Worm (Caenorhabditis elegans) whole organism, late embryonic: ENCODE data around the gene kvs-4.
A peak's percentile ranks its signal among the peaks of the same experiment; 100 is the strongest.
"Not testable (repeated sequence)": the region's sequence is repeated elsewhere in the genome, so short reads cannot be mapped to it uniquely, and the experiment has no call there.

Experiments used
- C08G9.2 ChIP-seq: sonication (generic microtip); optimal IDR thresholded peaks from 2 replicates; lab custom pipeline; 2016; ENCODE audit warnings: mild to moderate bottlenecking, missing genetic modification characterization, moderate library complexity, missing compliant biosample characterization
- C38D4.7 ChIP-seq: fragments of 200-800 bp; sonication (Bioruptor generic); optimal IDR thresholded peaks from 2 replicates; lab custom pipeline; 2018; ENCODE audit warnings: mild to moderate bottlenecking, missing genetic modification characterization, moderate library complexity, missing compliant biosample characterization
- Y22D7AL.16 ChIP-seq: sonication (generic microtip); optimal IDR thresholded peaks from 2 replicates; lab custom pipeline; 2016; ENCODE audit warnings: missing genetic modification characterization, missing compliant biosample characterization
- ahr-1 ChIP-seq: sonication (generic microtip); optimal IDR thresholded peaks from 2 replicates; lab custom pipeline; 2016; ENCODE audit warnings: missing genetic modification characterization, missing compliant biosample characterization
- ceh-14 ChIP-seq: sonication (generic microtip); optimal IDR thresholded peaks from 2 replicates; lab custom pipeline; 2016; ENCODE audit warnings: missing genotype, missing genetic modification characterization, missing compliant biosample characterization
- ceh-18 ChIP-seq: sonication (generic microtip); optimal IDR thresholded peaks from 2 replicates; lab custom pipeline; 2016; ENCODE audit warnings: missing genetic modification characterization, missing compliant biosample characterization
- ceh-2 ChIP-seq: sonication (generic microtip); optimal IDR thresholded peaks from 2 replicates; lab custom pipeline; 2016; ENCODE audit warnings: missing genotype, missing genetic modification characterization, missing compliant biosample characterization
- ceh-9 ChIP-seq: sonication (generic microtip); optimal IDR thresholded peaks from 2 replicates; lab custom pipeline; 2016; ENCODE audit warnings: mild to moderate bottlenecking, missing genetic modification characterization, inconsistent platforms, missing compliant biosample characterization
- che-1 ChIP-seq: sonication (generic microtip); optimal IDR thresholded peaks from 2 replicates; lab custom pipeline; 2016; ENCODE audit warnings: mild to moderate bottlenecking, missing genetic modification characterization, missing compliant biosample characterization
- dmd-4 ChIP-seq: sonication (generic microtip); optimal IDR thresholded peaks from 2 replicates; lab custom pipeline; 2016; ENCODE audit warnings: borderline replicate concordance, missing genetic modification characterization, missing compliant biosample characterization
- elt-2 ChIP-seq: sonication (generic microtip); optimal IDR thresholded peaks from 2 replicates; lab custom pipeline; 2016; ENCODE audit warnings: missing genetic modification reagents, missing genetic modification characterization, missing compliant biosample characterization
- gmeb-2 ChIP-seq: sonication (generic microtip); optimal IDR thresholded peaks from 2 replicates; lab custom pipeline; 2016; ENCODE audit warnings: missing genetic modification characterization, inconsistent platforms, missing compliant biosample characterization
- hlh-15 ChIP-seq: sonication (generic microtip); optimal IDR thresholded peaks from 2 replicates; lab custom pipeline; 2016; ENCODE audit warnings: missing genetic modification characterization, missing compliant biosample characterization
- hlh-30 ChIP-seq: sonication (generic microtip); optimal IDR thresholded peaks from 2 replicates; lab custom pipeline; 2017; ENCODE audit warnings: antibody characterized with exemption, missing genetic modification characterization, missing compliant biosample characterization; ENCODE audit not compliant: insufficient read depth
- hlh-6 ChIP-seq: sonication (generic microtip); optimal IDR thresholded peaks from 2 replicates; lab custom pipeline; 2016; ENCODE audit warnings: missing genotype, missing genetic modification characterization, missing compliant biosample characterization
- lin-11 ChIP-seq: fragments of 200-800 bp; sonication (Bioruptor generic); optimal IDR thresholded peaks from 2 replicates; lab custom pipeline; 2018; ENCODE audit warnings: mild to moderate bottlenecking, missing genetic modification characterization, missing compliant biosample characterization
- madf-2 ChIP-seq: sonication (generic microtip); optimal IDR thresholded peaks from 2 replicates; lab custom pipeline; 2017; ENCODE audit warnings: missing genetic modification characterization, missing compliant biosample characterization
- npax-4 ChIP-seq: sonication (generic microtip); optimal IDR thresholded peaks from 2 replicates; lab custom pipeline; 2016; ENCODE audit warnings: missing genetic modification characterization, missing compliant biosample characterization
- pqm-1 ChIP-seq: sonication (generic microtip); optimal IDR thresholded peaks from 2 replicates; lab custom pipeline; 2016; ENCODE audit warnings: missing genetic modification characterization, missing compliant biosample characterization
- pros-1 ChIP-seq: fragments of 150-350 bp; optimal IDR thresholded peaks from 2 replicates; lab custom pipeline; 2014; ENCODE audit warnings: missing biosample characterization, missing genetic modification reagents, missing genetic modification characterization
- ref-2 ChIP-seq: sonication (generic microtip); optimal IDR thresholded peaks from 2 replicates; lab custom pipeline; 2016; ENCODE audit warnings: missing genetic modification characterization, missing compliant biosample characterization
- rnt-1 ChIP-seq: sonication (generic microtip); optimal IDR thresholded peaks from 2 replicates; lab custom pipeline; 2016; ENCODE audit warnings: missing genetic modification characterization, missing compliant biosample characterization
- sox-2 ChIP-seq: fragments of 200-800 bp; sonication (Bioruptor generic); IDR thresholded peaks from 2 replicates; pipeline ENCODE4 v1.3.6; 2022; ENCODE audit warnings: missing genetic modification reagents, missing genetic modification characterization, missing compliant biosample characterization
- sox-4 ChIP-seq: sonication (generic microtip); optimal IDR thresholded peaks from 2 replicates; lab custom pipeline; 2017; ENCODE audit warnings: mild to moderate bottlenecking, missing genetic modification characterization, inconsistent platforms, missing compliant biosample characterization
- syd-9 ChIP-seq: sonication (generic microtip); optimal IDR thresholded peaks from 2 replicates; lab custom pipeline; 2016; ENCODE audit warnings: mild to moderate bottlenecking, missing genetic modification characterization, moderate library complexity, missing compliant biosample characterization
- tbx-2 ChIP-seq: sonication (generic microtip); optimal IDR thresholded peaks from 2 replicates; lab custom pipeline; 2016; ENCODE audit warnings: missing genetic modification characterization, missing compliant biosample characterization
- ztf-16 ChIP-seq: sonication (generic microtip); optimal IDR thresholded peaks from 2 replicates; lab custom pipeline; 2017; ENCODE audit warnings: missing genetic modification characterization, missing compliant biosample characterization

The kvs-4 gene

DNA sequence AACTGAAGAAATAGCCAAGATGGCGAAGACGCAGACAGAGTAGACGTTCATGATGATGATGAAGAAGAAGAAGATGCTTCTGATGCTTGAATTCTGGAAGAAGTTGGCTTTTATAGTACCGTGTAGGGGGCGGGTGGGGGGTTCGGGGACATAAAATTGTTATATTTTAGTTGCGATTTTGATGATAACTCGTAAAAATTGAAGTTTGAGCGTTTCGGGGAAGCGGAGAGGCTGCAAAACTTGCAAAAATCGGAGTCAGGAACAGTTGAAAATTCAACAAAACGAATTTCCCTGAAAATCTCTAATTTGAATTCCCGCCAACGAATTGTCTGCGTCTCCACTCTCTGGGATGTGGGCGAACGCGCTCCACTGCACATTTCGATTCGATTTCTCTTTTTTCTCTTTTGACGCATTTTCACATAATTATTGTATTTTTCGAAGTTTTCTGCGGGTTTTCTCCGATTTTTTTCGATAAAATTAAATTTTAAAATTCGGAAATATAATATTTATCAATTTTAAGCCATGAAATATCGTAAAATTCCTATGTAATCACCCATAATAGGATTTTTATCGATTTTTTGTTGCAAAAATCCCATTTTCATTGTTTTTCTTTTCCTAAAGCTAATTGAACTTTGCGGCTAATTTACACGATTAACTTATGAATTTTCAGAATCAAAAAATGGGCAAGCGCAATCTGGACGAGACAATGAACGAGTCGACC, 4.7 kb upstream of the kvs-4 start, which contains the start of the genes fipr-17 and Y48A6B.3 (continued):
- TF ChIP-seq ztf-16 (tag; lab: Kevin White, UChicago) (no peak), pros-1 (peak; percentile 14), C38D4.7 (GFP tag; lab: Kevin White, UChicago) (no peak), gmeb-2 (tag; lab: Kevin White, UChicago) (no peak), npax-4 (tag; lab: Kevin White, UChicago) (no peak), ref-2 (tag; lab: Kevin White, UChicago) (no peak), hlh-15 (no peak), dmd-4 (tag; lab: Kevin White, UChicago) (no peak), Y22D7AL.16 (no peak)

DNA sequence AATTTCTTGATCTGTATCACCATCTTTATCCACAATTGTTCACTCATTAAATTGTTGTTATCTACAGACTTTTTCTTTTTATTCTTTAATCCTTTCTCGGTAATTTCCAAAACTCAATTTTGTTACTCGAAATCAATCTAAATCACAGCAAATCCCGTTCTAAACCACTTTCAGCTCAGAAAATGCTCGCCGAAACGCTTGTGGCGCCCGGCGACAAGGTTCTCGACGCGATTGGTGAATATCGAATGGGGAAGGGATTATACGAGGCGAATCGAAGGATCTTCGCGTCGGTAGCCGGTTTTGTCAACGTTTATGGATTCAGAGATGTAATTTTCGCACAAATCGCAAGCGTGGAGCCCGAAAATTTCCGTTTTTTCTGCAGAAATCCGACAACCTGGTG, 3.5 kb upstream of the kvs-4 start, which contains the start of gene exos-1:
exos-1 (plus strand) TSS at position 175 of the 400 bp plus-strand sequence.
- TF ChIP-seq sox-4 (tag; lab: Kevin White, UChicago), result no peak
- TF ChIP-seq ceh-2 (tag; lab: Kevin White, UChicago), result no peak
- TF ChIP-seq rnt-1, result no peak
- no peak for TF ChIP-seq madf-2 (tag; lab: Kevin White, UChicago)
- TF ChIP-seq C08G9.2 (tag; lab: Kevin White, UChicago), result no peak

DNA sequence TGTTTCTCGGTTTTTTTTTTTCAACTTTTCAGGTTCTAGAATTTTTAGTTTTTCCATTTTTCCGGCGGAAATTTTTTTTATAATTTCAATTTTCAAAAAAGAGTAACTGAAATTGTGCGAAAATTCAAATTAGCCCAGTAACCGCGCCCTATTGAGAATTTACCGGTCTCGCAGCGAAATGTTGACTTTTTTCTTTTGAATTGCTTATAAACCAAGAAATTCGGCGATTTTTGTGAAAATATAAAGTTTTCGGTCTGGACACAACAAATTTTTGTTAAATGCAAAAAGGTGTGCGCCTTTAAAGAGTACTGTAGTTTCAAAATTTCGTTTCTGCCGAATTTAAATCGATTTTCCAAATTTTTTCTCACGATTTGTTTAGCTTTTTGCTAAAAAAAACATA, 1.8 kb upstream of the kvs-4 start:
- no peak for TF ChIP-seq madf-2 (tag; lab: Kevin White, UChicago)

DNA sequence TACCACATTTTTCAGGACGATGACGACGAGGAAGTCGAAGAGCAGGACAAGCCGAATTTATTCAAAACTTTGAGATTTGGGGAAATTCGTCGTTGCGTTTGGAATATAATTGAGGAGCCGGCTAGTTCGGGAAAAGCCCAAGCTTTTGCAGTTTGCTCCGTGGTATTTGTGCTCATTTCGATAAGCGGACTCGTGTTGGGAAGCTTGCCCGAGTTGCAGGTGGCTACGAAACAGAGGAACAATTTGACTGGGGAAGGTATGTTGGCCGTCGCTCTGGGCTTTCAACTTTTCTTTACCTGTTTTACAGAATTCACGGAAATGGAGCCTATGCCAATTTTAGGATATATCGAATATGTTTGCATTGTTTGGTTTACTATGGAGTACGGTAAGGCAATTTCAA, 9.9 kb downstream of the kvs-4 start:
- no peak for TF ChIP-seq ceh-9 (tag; lab: Kevin White, UChicago)
- no peak for TF ChIP-seq hlh-6
- no peak for TF ChIP-seq syd-9 (tag; lab: Kevin White, UChicago)
- TF ChIP-seq ahr-1 (tag; lab: Kevin White, UChicago), result no peak
- no peak for TF ChIP-seq ceh-14 (tag; lab: Kevin White, UChicago)
- TF ChIP-seq tbx-2 (tag; lab: Kevin White, UChicago), result no peak
- no peak for TF ChIP-seq madf-2 (tag; lab: Kevin White, UChicago)
- TF ChIP-seq ceh-18 (tag; lab: Kevin White, UChicago), result no peak
- TF ChIP-seq hlh-15, result no peak
- TF ChIP-seq hlh-30, result no peak
- TF ChIP-seq Y22D7AL.16, result no peak
- TF ChIP-seq che-1 (tag; lab: Kevin White, UChicago), result no peak
- TF ChIP-seq lin-11 (tag; lab: Kevin White, UChicago), result no peak

DNA sequence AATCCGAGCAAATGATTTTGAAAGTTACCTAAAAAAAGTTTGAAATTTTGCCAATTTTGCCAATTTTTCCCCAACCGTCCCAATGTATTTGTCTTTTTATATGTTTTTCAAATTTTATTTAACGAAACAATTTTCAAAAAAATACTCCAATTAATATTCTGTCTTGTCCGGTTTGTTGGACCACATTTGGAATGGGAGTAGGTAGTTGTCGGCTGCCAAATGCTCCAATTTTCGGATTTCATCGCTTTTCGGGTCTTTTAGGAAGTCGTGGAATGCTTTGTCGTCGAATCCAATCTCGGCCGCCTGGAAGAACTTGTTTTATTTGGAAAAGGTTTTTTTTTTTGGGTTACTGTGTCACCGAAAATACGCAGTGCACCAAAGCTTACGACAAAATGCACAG, 12.8 kb downstream of the kvs-4 start:
- no peak for TF ChIP-seq ceh-2 (tag; lab: Kevin White, UChicago)
- no peak for TF ChIP-seq ahr-1 (tag; lab: Kevin White, UChicago)
- no peak for TF ChIP-seq sox-2 (GFP tag; lab: Robert Waterston, UW)

DNA sequence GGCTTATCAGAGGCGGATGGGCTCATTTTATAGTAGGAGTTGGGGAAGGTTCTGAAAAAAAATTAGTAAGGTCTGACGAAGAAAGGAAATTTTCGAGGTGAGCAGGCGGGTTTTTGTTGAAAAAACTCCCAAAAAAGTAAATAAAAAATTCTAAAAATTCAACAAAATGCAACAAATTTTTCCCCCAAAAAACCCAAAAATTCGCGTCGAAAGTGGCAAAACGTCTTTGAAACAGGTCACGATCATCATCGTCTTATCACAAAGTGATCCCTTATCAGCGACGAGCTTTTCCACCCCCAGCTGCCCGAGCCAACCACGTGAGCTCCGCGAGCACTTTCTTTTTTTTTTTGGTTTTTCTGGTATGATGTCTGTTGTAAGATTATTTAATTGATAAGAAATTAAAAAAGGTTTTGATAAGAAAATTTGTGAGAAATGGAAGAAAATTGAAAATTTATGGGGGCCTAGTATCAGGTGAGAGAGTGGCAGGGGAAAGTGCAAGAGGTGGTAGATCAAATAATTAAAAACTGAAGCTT, 14.2 kb downstream of the kvs-4 start, which contains the start of gene Y48A6B.7:
Y48A6B.7 (minus strand) TSS at position 51 of the 533 bp plus-strand sequence.
- no peak for TF ChIP-seq pros-1
- peak; percentile 62 for TF ChIP-seq pqm-1 (tag; lab: Kevin White, UChicago)
- TF ChIP-seq elt-2 (tag; lab: Kevin White, UChicago), result peak; percentile 58

DNA sequence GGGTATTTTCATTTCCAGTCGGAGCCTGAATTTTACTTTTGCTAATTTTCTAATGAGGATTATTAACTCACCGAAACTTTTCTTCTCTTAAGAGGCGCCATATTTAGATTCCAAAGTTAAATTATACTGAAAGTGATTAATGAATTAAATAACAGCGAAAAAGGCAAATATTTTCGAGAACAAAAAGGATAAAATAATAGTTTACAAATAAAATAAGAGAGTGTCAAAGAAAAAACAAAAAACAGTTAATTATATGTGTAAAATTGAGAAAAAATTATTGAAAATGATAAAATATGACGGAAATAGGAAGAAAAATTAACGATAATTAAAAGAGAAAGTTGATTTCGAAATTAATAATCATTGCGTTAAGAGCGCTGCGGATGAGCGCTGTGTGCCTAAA, 17.0 kb downstream of the kvs-4 start, which contains the start of gene Y48A6B.8:
Y48A6B.8 (minus strand) TSS at position 101 of the 400 bp plus-strand sequence.
- not testable (repeated sequence) for TF ChIP-seq elt-2, sox-4, ref-2 (tag; lab: Kevin White, UChicago)
